Fruit fly (Drosophila melanogaster) whole organism, embryonic: ENCODE measurements around the gene nop5.

ENCODE experiments used
- CG10147 ChIP-seq: fragments of 200-800 bp; sonication (Bioruptor generic); optimal IDR thresholded peaks from 2 replicates; lab custom pipeline; 2019; ENCODE audit warnings: missing biosample characterization, mild to moderate bottlenecking, missing genetic modification characterization, moderate library complexity
- CG11247 ChIP-seq: fragments of 200-800 bp; sonication (Bioruptor generic); IDR thresholded peaks from 2 replicates; pipeline ENCODE4 v1.3.6; 2022; ENCODE audit warnings: missing biosample characterization, missing genetic modification characterization
- CG11560 ChIP-seq: fragments of 200-800 bp; sonication (Bioruptor generic); IDR thresholded peaks from 3 replicates; pipeline ENCODE4 v1.3.6; 2022; ENCODE audit warnings: missing biosample characterization, missing genetic modification characterization
- CG17328 ChIP-seq: fragments of 200-800 bp; sonication (Bioruptor generic); IDR thresholded peaks from 2 replicates; pipeline ENCODE4 v1.3.6; 2022; ENCODE audit warnings: missing biosample characterization, missing genetic modification characterization
- CG17361 ChIP-seq: fragments of 200-800 bp; sonication (Bioruptor generic); IDR thresholded peaks from 3 replicates; pipeline ENCODE4 v1.3.6; 2022; ENCODE audit warnings: missing biosample characterization, missing genetic modification characterization
- CG31224 ChIP-seq: fragments of 200-800 bp; sonication (Bioruptor generic); IDR thresholded peaks from 2 replicates; pipeline ENCODE4 v1.3.6; 2022; ENCODE audit warnings: missing biosample characterization, missing genetic modification characterization
- CG3995 ChIP-seq: fragments of 200-800 bp; sonication (Bioruptor generic); optimal IDR thresholded peaks from 3 replicates; lab custom pipeline; 2016; ENCODE audit warnings: missing biosample characterization, missing genetic modification characterization
- CG7271 ChIP-seq: fragments of 200-800 bp; sonication (Bioruptor generic); optimal IDR thresholded peaks from 2 replicates; lab custom pipeline; 2018; ENCODE audit warnings: missing biosample characterization, mild to moderate bottlenecking, missing genetic modification characterization, moderate library complexity
- CG7786 ChIP-seq: fragments of 200-800 bp; sonication (Bioruptor generic); optimal IDR thresholded peaks from 2 replicates; lab custom pipeline; 2016; ENCODE audit warnings: missing biosample characterization, missing genetic modification characterization
- CG7963 ChIP-seq: fragments of 200-800 bp; sonication (Bioruptor generic); IDR thresholded peaks from 3 replicates; pipeline ENCODE4 v1.3.6; 2022; ENCODE audit warnings: missing biosample characterization, missing genetic modification characterization; ENCODE audit not compliant: partially characterized antibody
- CG8478 ChIP-seq: fragments of >200 bp; optimal IDR thresholded peaks from 2 replicates; lab custom pipeline; 2018
- CG9932 ChIP-seq: fragments of 200-800 bp; sonication (Bioruptor generic); IDR thresholded peaks from 2 replicates; pipeline ENCODE4 v1.3.6; 2022; ENCODE audit warnings: missing biosample characterization, missing genetic modification characterization
- Camta ChIP-seq: fragments of 200-800 bp; sonication (Bioruptor generic); optimal IDR thresholded peaks from 2 replicates; lab custom pipeline; 2016; ENCODE audit warnings: missing biosample characterization, missing genetic modification characterization
- D19A ChIP-seq: fragments of 200-800 bp; optimal IDR thresholded peaks from 3 replicates; lab custom pipeline; 2019; ENCODE audit warnings: missing biosample characterization, mild to moderate bottlenecking, missing genetic modification characterization, moderate library complexity
- Dref ChIP-seq: fragments of 200-800 bp; sonication (Bioruptor generic); IDR thresholded peaks from 2 replicates; pipeline ENCODE4 v1.3.6; 2022; ENCODE audit warnings: missing biosample characterization, missing genetic modification characterization
- HmgD ChIP-seq: fragments of 200-800 bp; sonication (Bioruptor generic); optimal IDR thresholded peaks from 3 replicates; lab custom pipeline; 2016; ENCODE audit warnings: missing biosample characterization, missing genetic modification characterization
- Hmr ChIP-seq: fragments of 200-800 bp; sonication (Bioruptor generic); optimal IDR thresholded peaks from 3 replicates; lab custom pipeline; 2017; ENCODE audit warnings: mild to moderate bottlenecking, missing biosample characterization, missing genetic modification reagents, missing genetic modification characterization
- MBD-R2 ChIP-seq: fragments of 200-800 bp; sonication (Bioruptor generic); IDR thresholded peaks from 2 replicates; pipeline ENCODE4 v1.3.6; 2022; ENCODE audit warnings: missing biosample characterization, missing genetic modification characterization
- Meics ChIP-seq: fragments of 200-800 bp; sonication (Bioruptor generic); optimal IDR thresholded peaks from 2 replicates; lab custom pipeline; 2017; ENCODE audit warnings: missing biosample characterization, mild to moderate bottlenecking, missing genetic modification characterization
- NC2α ChIP-seq: fragments of 200-800 bp; sonication (Bioruptor generic); optimal IDR thresholded peaks from 2 replicates; lab custom pipeline; 2016; ENCODE audit warnings: missing biosample characterization, missing genetic modification characterization
- Nf-YC ChIP-seq: fragments of 200-800 bp; optimal IDR thresholded peaks from 3 replicates; lab custom pipeline; 2019; ENCODE audit warnings: missing biosample characterization, mild to moderate bottlenecking, missing genetic modification characterization, moderate library complexity
- Oaz ChIP-seq: fragments of 200-800 bp; sonication (Bioruptor generic); IDR thresholded peaks from 2 replicates; pipeline ENCODE4 v1.3.6; 2022; ENCODE audit warnings: missing biosample characterization, missing genetic modification characterization
- TFAM ChIP-seq: fragments of 200-800 bp; sonication (Bioruptor generic); optimal IDR thresholded peaks from 2 replicates; lab custom pipeline; 2017; ENCODE audit warnings: missing biosample characterization, missing genetic modification characterization, inconsistent platforms
- abd-A ChIP-seq: fragments of 200-800 bp; sonication (Bioruptor generic); optimal IDR thresholded peaks from 3 replicates; lab custom pipeline; 2019; ENCODE audit warnings: missing biosample characterization, mild to moderate bottlenecking, missing genetic modification characterization, moderate library complexity
- amos ChIP-seq: fragments of 200-800 bp; sonication (Bioruptor generic); IDR thresholded peaks from 2 replicates; pipeline ENCODE4 v1.3.6; 2022; ENCODE audit warnings: missing biosample characterization, missing genetic modification characterization; ENCODE audit not compliant: partially characterized antibody
- bigmax ChIP-seq: fragments of 200-800 bp; sonication (Bioruptor generic); optimal IDR thresholded peaks from 2 replicates; lab custom pipeline; 2018; ENCODE audit warnings: missing biosample characterization, mild to moderate bottlenecking, missing genetic modification characterization
- cato ChIP-seq: fragments of 200-800 bp; sonication (Bioruptor generic); optimal IDR thresholded peaks from 2 replicates; lab custom pipeline; 2016; ENCODE audit warnings: missing biosample characterization, missing genetic modification characterization, borderline replicate concordance
- crc ChIP-seq: fragments of 200-800 bp; sonication (Bioruptor generic); optimal IDR thresholded peaks from 2 replicates; lab custom pipeline; 2016; ENCODE audit warnings: missing biosample characterization, missing genetic modification characterization
- dan ChIP-seq: fragments of 200-800 bp; sonication (Bioruptor generic); IDR thresholded peaks from 2 replicates; pipeline ENCODE4 v1.3.6; 2022; ENCODE audit warnings: missing biosample characterization, missing genetic modification characterization
- dm ChIP-seq: fragments of 200-800 bp; sonication (Bioruptor generic); optimal IDR thresholded peaks from 3 replicates; lab custom pipeline; 2016; ENCODE audit warnings: missing biosample characterization, missing genetic modification characterization
- dmrt11E ChIP-seq: fragments of 200-800 bp; sonication (Bioruptor generic); optimal IDR thresholded peaks from 3 replicates; lab custom pipeline; 2018; ENCODE audit warnings: missing biosample characterization, mild to moderate bottlenecking, missing genetic modification characterization, moderate library complexity
- gcm ChIP-seq: fragments of 200-800 bp; sonication (Bioruptor generic); optimal IDR thresholded peaks from 2 replicates; lab custom pipeline; 2019; ENCODE audit warnings: missing biosample characterization, mild to moderate bottlenecking, missing genetic modification characterization, moderate library complexity
- inv ChIP-seq: fragments of 200-800 bp; sonication (Bioruptor generic); IDR thresholded peaks from 2 replicates; pipeline ENCODE4 v1.3.6; 2022; ENCODE audit warnings: missing biosample characterization, missing genetic modification characterization; ENCODE audit not compliant: partially characterized antibody
- jing ChIP-seq: fragments of 200-800 bp; sonication (Bioruptor generic); optimal IDR thresholded peaks from 2 replicates; lab custom pipeline; 2018; ENCODE audit warnings: missing biosample characterization, mild to moderate bottlenecking, missing genetic modification characterization
- jumu ChIP-seq: fragments of 200-800 bp; sonication (Bioruptor generic); optimal IDR thresholded peaks from 3 replicates; lab custom pipeline; 2016; ENCODE audit warnings: missing biosample characterization, missing genetic modification characterization
- kni ChIP-seq: fragments of 200-800 bp; sonication (Bioruptor generic); optimal IDR thresholded peaks from 3 replicates; lab custom pipeline; 2017; ENCODE audit warnings: mild to moderate bottlenecking, missing biosample characterization, missing genetic modification reagents, missing genetic modification characterization
- lov ChIP-seq, 2 experiments: fragments of 200-800 bp in 1 of 2; fragments of >200 bp in 1 of 2; sonication (Bioruptor generic) in 1 of 2; IDR thresholded peaks in 1 of 2; optimal IDR thresholded peaks in 1 of 2; 2 replicates in 1 of 2; 3 replicates in 1 of 2; pipeline versions ENCODE4 v1.3.6 to Lab custom; 2017 to 2022; ENCODE audit warnings: missing biosample characterization in 1 of 2, missing genetic modification characterization in 1 of 2
- nerfin-1 ChIP-seq: fragments of 200-800 bp; sonication (Bioruptor generic); optimal IDR thresholded peaks from 3 replicates; lab custom pipeline; 2019; ENCODE audit warnings: missing biosample characterization, mild to moderate bottlenecking, missing genetic modification characterization, moderate library complexity
- odd ChIP-seq: fragments of 200-800 bp; sonication (Bioruptor generic); optimal IDR thresholded peaks from 2 replicates; lab custom pipeline; 2017; ENCODE audit warnings: missing biosample characterization, mild to moderate bottlenecking, missing genetic modification characterization
- pb ChIP-seq: fragments of 200-800 bp; sonication (Bioruptor generic); optimal IDR thresholded peaks from 3 replicates; lab custom pipeline; 2016; ENCODE audit warnings: missing biosample characterization, missing genetic modification characterization
- pnt ChIP-seq: fragments of 200-800 bp; sonication (Bioruptor generic); optimal IDR thresholded peaks from 3 replicates; lab custom pipeline; 2016; ENCODE audit warnings: missing biosample characterization, missing genetic modification characterization
- pzg ChIP-seq: fragments of 200-800 bp; sonication (Bioruptor generic); optimal IDR thresholded peaks from 3 replicates; lab custom pipeline; 2018; ENCODE audit warnings: missing biosample characterization, mild to moderate bottlenecking, missing genetic modification characterization, moderate library complexity
- shn ChIP-seq: fragments of 200-800 bp; sonication (Bioruptor generic); optimal IDR thresholded peaks from 3 replicates; lab custom pipeline; 2016; ENCODE audit warnings: missing biosample characterization, missing genetic modification characterization
- sima ChIP-seq: fragments of 200-800 bp; sonication (Bioruptor generic); optimal IDR thresholded peaks from 2 replicates; lab custom pipeline; 2016; ENCODE audit warnings: missing biosample characterization, missing genetic modification characterization
- sob ChIP-seq: fragments of 200-800 bp; sonication (Bioruptor generic); IDR thresholded peaks from 2 replicates; pipeline ENCODE4 v1.3.6; 2022; ENCODE audit warnings: missing biosample characterization, missing genetic modification characterization
- stwl ChIP-seq: fragments of 200-800 bp; sonication (Bioruptor generic); optimal IDR thresholded peaks from 3 replicates; lab custom pipeline; 2018; ENCODE audit warnings: missing biosample characterization, mild to moderate bottlenecking, missing genetic modification characterization, moderate library complexity
- sug ChIP-seq: fragments of 200-800 bp; optimal IDR thresholded peaks from 2 replicates; lab custom pipeline; 2019; ENCODE audit warnings: missing biosample characterization, mild to moderate bottlenecking, missing genetic modification characterization, moderate library complexity
- toy ChIP-seq: fragments of 200-800 bp; sonication (Bioruptor generic); IDR thresholded peaks from 2 replicates; pipeline ENCODE4 v1.3.6; 2022; ENCODE audit warnings: missing biosample characterization, missing genetic modification characterization
- trem ChIP-seq: fragments of 200-800 bp; optimal IDR thresholded peaks from 3 replicates; lab custom pipeline; 2019; ENCODE audit warnings: missing biosample characterization, mild to moderate bottlenecking, missing genetic modification characterization, moderate library complexity
- unc-4 ChIP-seq: fragments of 200-800 bp; sonication (Bioruptor generic); IDR thresholded peaks from 2 replicates; pipeline ENCODE4 v1.3.6; 2022; ENCODE audit warnings: missing biosample characterization, missing genetic modification characterization; ENCODE audit not compliant: partially characterized antibody

Gene nop5

DNA sequence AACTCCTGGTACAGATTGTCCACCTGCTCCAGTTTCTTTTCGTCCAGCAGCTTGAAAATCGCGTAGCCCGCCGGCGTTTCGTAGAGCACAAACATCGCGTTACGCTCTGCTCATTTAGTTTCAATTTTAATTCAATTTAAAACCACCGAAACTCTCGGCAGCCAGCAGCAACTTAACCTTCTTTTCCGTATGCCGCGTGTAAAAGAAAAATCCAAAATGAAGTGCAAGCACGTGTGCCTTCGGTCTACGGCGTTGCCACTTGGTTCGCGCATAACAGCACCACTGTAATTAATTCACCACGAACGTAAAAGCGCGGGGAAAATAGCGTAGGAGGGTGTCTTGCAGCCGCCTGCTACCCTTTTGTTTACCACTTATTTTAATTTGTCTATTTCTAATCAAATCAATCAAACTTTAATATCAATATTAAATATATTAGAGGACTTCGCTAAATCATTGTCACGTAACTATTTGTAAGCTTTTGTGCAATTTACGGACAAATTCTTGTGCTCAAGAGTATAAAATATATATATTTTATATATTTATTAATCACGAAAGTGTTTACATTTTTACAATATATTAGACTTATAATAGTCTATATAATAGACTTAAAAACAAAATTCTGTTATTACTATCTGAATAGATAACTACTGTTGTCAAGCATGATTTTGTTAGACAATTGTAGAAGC is at the start of gene nop5 (continued):
- peak; percentile 21; the same call in 1 of the 2 replicates for TF ChIP-seq sob (GFP tag; lab: Robert Waterston, UW)
- no peak for TF ChIP-seq CG7271 (tag; lab: Kevin White, UChicago)
- peak; percentile 77 for TF ChIP-seq sug
- no peak for TF ChIP-seq unc-4 (GFP tag; lab: Robert Waterston, UW)
- TF ChIP-seq jing (GFP tag; lab: Kevin White, UChicago), result no peak
- TF ChIP-seq trem (tag; lab: Kevin White, UChicago), result peak; percentile 36
- TF ChIP-seq jumu (GFP tag; lab: Kevin White, UChicago), result no peak
- TF ChIP-seq MBD-R2 (GFP tag; lab: Robert Waterston, UW), result 0 out of 2 replicates have a peak, but pooled peaks have one; percentile 7
- no peak for TF ChIP-seq Dref
- TF ChIP-seq CG7963 (GFP tag; lab: Robert Waterston, UW), result no peak
- no peak for TF ChIP-seq CG11560 (tag; lab: Robert Waterston, UW)
- TF ChIP-seq Oaz (GFP tag; lab: Robert Waterston, UW), result no peak
- no peak for TF ChIP-seq shn (GFP tag; lab: Kevin White, UChicago)
- TF ChIP-seq inv (GFP tag; lab: Robert Waterston, UW), result no peak
- no peak for TF ChIP-seq dan (GFP tag; lab: Robert Waterston, UW)
- no peak for TF ChIP-seq D19A
- TF ChIP-seq pb (GFP tag; lab: Kevin White, UChicago), result no peak
- no peak for TF ChIP-seq abd-A (tag; lab: Kevin White, UChicago)
- TF ChIP-seq Meics (GFP tag; lab: Kevin White, UChicago), result peak; percentile 83
- TF ChIP-seq sima (GFP tag; lab: Kevin White, UChicago), result no peak
- no peak for TF ChIP-seq Camta (GFP tag; lab: Kevin White, UChicago)
- TF ChIP-seq CG10147 (GFP tag; lab: Kevin White, UChicago), result peak; percentile 80
- no peak for TF ChIP-seq CG31224 (GFP tag; lab: Robert Waterston, UW)
- peak; percentile 92 for TF ChIP-seq CG17361
- no peak for TF ChIP-seq gcm (GFP tag; lab: Kevin White, UChicago)
- no peak for TF ChIP-seq crc (GFP tag; lab: Kevin White, UChicago)
- no peak for TF ChIP-seq pnt (GFP tag; lab: Kevin White, UChicago)
- TF ChIP-seq Hmr (GFP tag; lab: Kevin White, UChicago), result peak; percentile 79
- peak; percentile 93 for TF ChIP-seq bigmax (GFP tag; lab: Kevin White, UChicago)
- peak; percentile 46; the same call in 1 of the 2 replicates for TF ChIP-seq CG9932 (GFP tag; lab: Robert Waterston, UW)
- TF ChIP-seq Nf-YC (tag; lab: Kevin White, UChicago), result peak; percentile 82
- peak; percentile 99 for TF ChIP-seq dm (GFP tag; lab: Kevin White, UChicago)
- no peak for TF ChIP-seq odd (GFP tag; lab: Kevin White, UChicago)
- TF ChIP-seq CG3995, result no peak
- 0 out of 2 replicates have a peak, but pooled peaks have one; percentile 4 for TF ChIP-seq CG17328 (GFP tag; lab: Robert Waterston, UW)
- TF ChIP-seq NC2α, result no peak
- peak; percentile 47 for TF ChIP-seq pzg (GFP tag; lab: Kevin White, UChicago)
- TF ChIP-seq cato (GFP tag; lab: Kevin White, UChicago), result no peak
- TF ChIP-seq stwl, result no peak
- peak; percentile 72 for TF ChIP-seq nerfin-1 (tag; lab: Kevin White, UChicago)
- no peak for TF ChIP-seq CG7786 (GFP tag; lab: Kevin White, UChicago)
- no peak for TF ChIP-seq toy (GFP tag; lab: Robert Waterston, UW)
- TF ChIP-seq dmrt11E (tag; lab: Kevin White, UChicago), result peak; percentile 76
- TF ChIP-seq amos (GFP tag; lab: Robert Waterston, UW), result no peak
- no peak for TF ChIP-seq TFAM (GFP tag; lab: Kevin White, UChicago)
- TF ChIP-seq CG11247, result no peak
- no peak for TF ChIP-seq HmgD
- TF ChIP-seq CG8478, result no peak
- no peak for TF ChIP-seq kni (GFP tag; lab: Kevin White, UChicago)
- no peak for TF ChIP-seq lov (optimal IDR thresholded peaks at IDR 0.05; lab: Kevin White, UChicago)
- no peak for TF ChIP-seq lov (GFP tag; IDR thresholded peaks at IDR 0.05; lab: Robert Waterston, UW)
